Fruit fly (Drosophila melanogaster) whole organism, prepupa: ENCODE measurements around the gene Adhr.

ENCODE experiments used
- CG10631 ChIP-seq: fragments of 200-800 bp; sonication (Bioruptor generic); optimal IDR thresholded peaks from 2 replicates; lab custom pipeline; 2016; ENCODE audit warnings: missing biosample characterization, missing genetic modification characterization
- CG10669 ChIP-seq: fragments of 200-800 bp; sonication (Bioruptor generic); optimal IDR thresholded peaks from 3 replicates; lab custom pipeline; 2018; ENCODE audit warnings: missing biosample characterization, mild to moderate bottlenecking, missing genetic modification characterization, moderate library complexity
- CG11294 ChIP-seq: fragments of 200-800 bp; sonication (Bioruptor generic); IDR thresholded peaks from 2 replicates; pipeline ENCODE4 v1.3.6; 2022; ENCODE audit warnings: missing biosample characterization, missing genetic modification characterization
- CG11902 ChIP-seq: fragments of 200-800 bp; sonication (Bioruptor generic); optimal IDR thresholded peaks from 3 replicates; lab custom pipeline; 2016; ENCODE audit warnings: missing biosample characterization, missing genetic modification characterization
- CG15336 ChIP-seq: fragments of 200-800 bp; sonication (Bioruptor generic); IDR thresholded peaks from 2 replicates; pipeline ENCODE4 v1.3.6; 2022; ENCODE audit warnings: missing biosample characterization, missing genetic modification characterization
- CG1621 ChIP-seq: fragments of 200-800 bp; sonication (Bioruptor generic); optimal IDR thresholded peaks from 3 replicates; lab custom pipeline; 2018; ENCODE audit warnings: missing biosample characterization, mild to moderate bottlenecking, missing genetic modification characterization
- CG3032 ChIP-seq: fragments of 200-800 bp; optimal IDR thresholded peaks from 2 replicates; lab custom pipeline; 2019; ENCODE audit warnings: missing biosample characterization, mild to moderate bottlenecking, missing genetic modification characterization, moderate library complexity
- CG31627 ChIP-seq: fragments of 200-800 bp; sonication (Bioruptor generic); optimal IDR thresholded peaks from 3 replicates; lab custom pipeline; 2016; ENCODE audit warnings: missing biosample characterization, missing genetic modification characterization
- CG32006 ChIP-seq: fragments of 200-800 bp; sonication (Bioruptor generic); optimal IDR thresholded peaks from 3 replicates; lab custom pipeline; 2017; ENCODE audit warnings: missing biosample characterization, mild to moderate bottlenecking, missing genetic modification characterization
- CG34406 ChIP-seq: fragments of 200-800 bp; sonication (Bioruptor generic); optimal IDR thresholded peaks from 3 replicates; lab custom pipeline; 2016; ENCODE audit warnings: missing biosample characterization, missing genetic modification characterization
- CG3919 ChIP-seq: fragments of 200-800 bp; sonication (Bioruptor generic); optimal IDR thresholded peaks from 3 replicates; lab custom pipeline; 2016; ENCODE audit warnings: missing biosample characterization, missing genetic modification characterization
- CG6163 ChIP-seq: fragments of 200-800 bp; sonication (Bioruptor generic); IDR thresholded peaks from 3 replicates; pipeline ENCODE4 v1.3.6; 2022; ENCODE audit warnings: missing biosample characterization, missing genetic modification characterization
- CG6276 ChIP-seq: fragments of 200-800 bp; sonication (Bioruptor generic); optimal IDR thresholded peaks from 2 replicates; lab custom pipeline; 2017; ENCODE audit warnings: missing biosample characterization, mild to moderate bottlenecking, missing genetic modification characterization
- CG6792 ChIP-seq: fragments of 200-800 bp; sonication (Bioruptor generic); optimal IDR thresholded peaks from 3 replicates; lab custom pipeline; 2016; ENCODE audit warnings: missing biosample characterization, missing genetic modification characterization
- CG6808 ChIP-seq: fragments of 200-800 bp; sonication (Bioruptor generic); optimal IDR thresholded peaks from 3 replicates; lab custom pipeline; 2017; ENCODE audit warnings: missing biosample characterization, missing genetic modification characterization, mild to moderate bottlenecking, moderate library complexity, missing genetic modification reagents
- CG6854 ChIP-seq: fragments of 200-800 bp; sonication (Bioruptor generic); optimal IDR thresholded peaks from 2 replicates; lab custom pipeline; 2017; ENCODE audit warnings: missing biosample characterization, mild to moderate bottlenecking, missing genetic modification characterization
- CG8119 ChIP-seq: fragments of 200-800 bp; sonication (Bioruptor generic); IDR thresholded peaks from 3 replicates; pipeline ENCODE4 v1.3.6; 2022; ENCODE audit warnings: missing biosample characterization, missing genetic modification characterization
- Eip78C ChIP-seq: fragments of 200-800 bp; sonication (Bioruptor generic); peaks from one replicate; lab custom pipeline; 2016; ENCODE audit warnings: missing biosample characterization, missing genetic modification characterization
- Ets21C ChIP-seq: fragments of 200-800 bp; sonication (Bioruptor generic); optimal IDR thresholded peaks from 3 replicates; lab custom pipeline; 2016; ENCODE audit warnings: missing biosample characterization, missing genetic modification characterization
- Ets96B ChIP-seq: fragments of 200-800 bp; optimal IDR thresholded peaks from 2 replicates; lab custom pipeline; 2019; ENCODE audit warnings: missing biosample characterization, mild to moderate bottlenecking, missing genetic modification characterization, moderate library complexity
- Gug ChIP-seq: fragments of 200-800 bp; sonication (Bioruptor generic); IDR thresholded peaks from 2 replicates; pipeline ENCODE4 v1.3.6; 2022; ENCODE audit warnings: missing biosample characterization, missing genetic modification characterization
- Hr39 ChIP-seq: fragments of 200-800 bp; sonication (Bioruptor generic); optimal IDR thresholded peaks from 2 replicates; lab custom pipeline; 2016; ENCODE audit warnings: missing biosample characterization, missing genetic modification characterization
- Hr4 ChIP-seq: fragments of 200-800 bp; sonication (Bioruptor generic); optimal IDR thresholded peaks from 3 replicates; lab custom pipeline; 2016; ENCODE audit warnings: missing biosample characterization, missing genetic modification characterization
- Met ChIP-seq: fragments of 200-800 bp; sonication (Bioruptor generic); optimal IDR thresholded peaks from 3 replicates; lab custom pipeline; 2016; ENCODE audit warnings: missing biosample characterization, missing genetic modification characterization
- OdsH ChIP-seq: fragments of 200-800 bp; sonication (Bioruptor generic); optimal IDR thresholded peaks from 3 replicates; lab custom pipeline; 2016; ENCODE audit warnings: missing biosample characterization, missing genetic modification characterization
- Smox ChIP-seq: fragments of 200-800 bp; sonication (Bioruptor generic); optimal IDR thresholded peaks from 3 replicates; lab custom pipeline; 2016; ENCODE audit warnings: missing biosample characterization, missing genetic modification characterization
- Sox102F ChIP-seq: fragments of 200-800 bp; sonication (Bioruptor generic); optimal IDR thresholded peaks from 2 replicates; lab custom pipeline; 2016; ENCODE audit warnings: missing biosample characterization, mild to moderate bottlenecking, missing genetic modification characterization
- Sox14 ChIP-seq: fragments of 200-800 bp; sonication (Bioruptor generic); optimal IDR thresholded peaks from 3 replicates; lab custom pipeline; 2016; ENCODE audit warnings: missing biosample characterization, missing genetic modification characterization
- Sox15 ChIP-seq: fragments of 200-800 bp; sonication (Bioruptor generic); optimal IDR thresholded peaks from 3 replicates; lab custom pipeline; 2016; ENCODE audit warnings: missing biosample characterization, missing genetic modification characterization
- achi ChIP-seq: fragments of 200-800 bp; sonication (Bioruptor generic); optimal IDR thresholded peaks from 3 replicates; lab custom pipeline; 2016; ENCODE audit warnings: missing biosample characterization, missing genetic modification characterization
- acj6 ChIP-seq: fragments of 200-800 bp; sonication (Bioruptor generic); optimal IDR thresholded peaks from 3 replicates; lab custom pipeline; 2016; ENCODE audit warnings: missing biosample characterization, missing genetic modification characterization
- dac ChIP-seq: fragments of 200-800 bp; sonication (Bioruptor generic); optimal IDR thresholded peaks from 2 replicates; lab custom pipeline; 2017; ENCODE audit warnings: missing biosample characterization, mild to moderate bottlenecking, missing genetic modification characterization
- dsx ChIP-seq: fragments of 200-800 bp; optimal IDR thresholded peaks from 3 replicates; lab custom pipeline; 2019; ENCODE audit warnings: missing biosample characterization, mild to moderate bottlenecking, missing genetic modification characterization, moderate library complexity; ENCODE audit not compliant: poor library complexity, severe bottlenecking
- eg ChIP-seq: fragments of 200-800 bp; sonication (Bioruptor generic); IDR thresholded peaks from 3 replicates; pipeline ENCODE4 v1.3.6; 2022; ENCODE audit warnings: missing biosample characterization, missing genetic modification characterization
- esn ChIP-seq: fragments of 200-800 bp; sonication (Bioruptor generic); optimal IDR thresholded peaks from 2 replicates; lab custom pipeline; 2016; ENCODE audit warnings: missing biosample characterization, mild to moderate bottlenecking, missing genetic modification characterization, moderate library complexity
- fd85E ChIP-seq: fragments of 200-800 bp; sonication (Bioruptor generic); optimal IDR thresholded peaks from 3 replicates; lab custom pipeline; 2016; ENCODE audit warnings: missing biosample characterization, missing genetic modification characterization
- fkh ChIP-seq: fragments of 200-800 bp; sonication (Bioruptor generic); optimal IDR thresholded peaks from 3 replicates; lab custom pipeline; 2017; ENCODE audit warnings: missing biosample characterization, mild to moderate bottlenecking, missing genetic modification characterization, moderate library complexity
- lz ChIP-seq: fragments of 200-800 bp; sonication (Bioruptor generic); optimal IDR thresholded peaks from 3 replicates; lab custom pipeline; 2016; ENCODE audit warnings: missing biosample characterization, missing genetic modification characterization
- net ChIP-seq: fragments of 200-800 bp; sonication (Bioruptor generic); optimal IDR thresholded peaks from 3 replicates; lab custom pipeline; 2016; ENCODE audit warnings: missing biosample characterization, missing genetic modification characterization
- pdm3 ChIP-seq: fragments of 200-800 bp; sonication (Bioruptor generic); optimal IDR thresholded peaks from 3 replicates; lab custom pipeline; 2016; ENCODE audit warnings: missing biosample characterization, missing genetic modification characterization
- salr ChIP-seq, 2 experiments: fragments of 200-800 bp; sonication (Bioruptor generic); optimal IDR thresholded peaks; 3 replicates each; lab custom pipeline; 2016 to 2018; ENCODE audit warnings: missing biosample characterization in 2 of 2, missing genetic modification characterization in 2 of 2, mild to moderate bottlenecking in 1 of 2
- ss ChIP-seq, 2 experiments: fragments of 200-800 bp; sonication (Bioruptor generic); optimal IDR thresholded peaks; 2 replicates in 1 of 2; 3 replicates in 1 of 2; lab custom pipeline; 2017 to 2018; ENCODE audit warnings: mild to moderate bottlenecking in 2 of 2, missing biosample characterization in 2 of 2, missing genetic modification characterization in 2 of 2, moderate library complexity in 1 of 2
- topi ChIP-seq: fragments of 200-800 bp; sonication (Bioruptor generic); optimal IDR thresholded peaks from 3 replicates; lab custom pipeline; 2016; ENCODE audit warnings: missing biosample characterization, missing genetic modification characterization
- vri ChIP-seq: fragments of 200-800 bp; sonication (Bioruptor generic); optimal IDR thresholded peaks from 3 replicates; lab custom pipeline; 2016; ENCODE audit warnings: missing biosample characterization, mild to moderate bottlenecking, missing genetic modification characterization

Adhr gene

dm6 chr2L:14623854-14624253 is 8.5 kb downstream of the Adhr start (continued):
- TF ChIP-seq fd85E (GFP tag; lab: Kevin White, UChicago) (no peak), Met (GFP tag; lab: Kevin White, UChicago) (peak; percentile 44), Ets21C (GFP tag; lab: Kevin White, UChicago) (no peak), topi (GFP tag; lab: Kevin White, UChicago) (peak; percentile 14), CG10669 (GFP tag; lab: Kevin White, UChicago) (peak; percentile 11), CG31627 (no peak), CG11902 (GFP tag; lab: Kevin White, UChicago) (no peak), ss (GFP tag; optimal IDR thresholded peaks at IDR 0.05; lab: Kevin White, UChicago) (no peak), Ets96B (no peak), Sox15 (GFP tag; lab: Kevin White, UChicago) (no peak), CG8119 (GFP tag; lab: Robert Waterston, UW) (peak; percentile 80), Sox102F (GFP tag; lab: Kevin White, UChicago) (no peak), net (peak; percentile 59), fkh (GFP tag; lab: Kevin White, UChicago) (no peak), dac (GFP tag; lab: Kevin White, UChicago) (peak; percentile 50), Sox14 (GFP tag; lab: Kevin White, UChicago) (peak; percentile 76), CG1621 (tag; lab: Kevin White, UChicago) (no peak)

dm6 chr2L:14624614-14625013 is 9.3 kb downstream of the Adhr start:
- TF ChIP-seq achi (GFP tag; lab: Kevin White, UChicago) (peak; percentile 23), eg (GFP tag; lab: Robert Waterston, UW) (peak; percentile 75), CG6163 (peak; percentile 57; the same call in 2 of the 3 replicates), dsx (GFP tag; lab: Kevin White, UChicago) (no peak), Smox (GFP tag; lab: Kevin White, UChicago) (no peak), Ets96B (peak; percentile 16), Hr39 (GFP tag; lab: Kevin White, UChicago) (peak; percentile 0), pdm3 (GFP tag; lab: Kevin White, UChicago) (peak; percentile 28), acj6 (GFP tag; lab: Kevin White, UChicago) (peak; percentile 38), Hr4 (GFP tag; lab: Kevin White, UChicago) (peak; percentile 38), esn (GFP tag; lab: Kevin White, UChicago) (no peak), Eip78C (GFP tag; lab: Kevin White, UChicago) (peak; percentile 72), CG1621 (tag; lab: Kevin White, UChicago) (no peak), ss (GFP tag; optimal IDR thresholded peaks at IDR 0.05; lab: Kevin White, UChicago) (no peak), CG10631 (GFP tag; lab: Kevin White, UChicago) (peak; percentile 34), CG34406 (GFP tag; lab: Kevin White, UChicago) (no peak), CG3919 (GFP tag; lab: Kevin White, UChicago) (peak; percentile 31), Gug (GFP tag; lab: Robert Waterston, UW) (peak; percentile 53), CG6808 (GFP tag; lab: Kevin White, UChicago) (no peak), CG32006 (GFP tag; lab: Kevin White, UChicago) (peak; percentile 57), vri (GFP tag; lab: Kevin White, UChicago) (no peak), CG6854 (GFP tag; lab: Kevin White, UChicago) (no peak), CG15336 (GFP tag; lab: Robert Waterston, UW) (peak; percentile 71), CG8119 (GFP tag; lab: Robert Waterston, UW) (peak; percentile 63; the same call in 2 of the 3 replicates), net (peak; percentile 0), CG10669 (GFP tag; lab: Kevin White, UChicago) (no peak), lz (GFP tag; lab: Kevin White, UChicago) (no peak), CG6792 (GFP tag; lab: Kevin White, UChicago) (no peak), CG11902 (GFP tag; lab: Kevin White, UChicago) (no peak), CG6276 (GFP tag; lab: Kevin White, UChicago) (peak; percentile 24), CG11294 (GFP tag; lab: Robert Waterston, UW) (0 out of 2 replicates have a peak, but pooled peaks have one; percentile 21), salr (GFP tag; optimal IDR thresholded peaks at IDR 0.05; lab: Kevin White, UChicago) (no peak), CG3032 (tag; lab: Kevin White, UChicago) (no peak), OdsH (GFP tag; lab: Kevin White, UChicago) (peak; percentile 54)
